Worm (Caenorhabditis elegans) whole organism, L4 larva: Measurements from ENCODE around the gene srsx-25.

Experiments used
- D1046.2 ChIP-seq: fragments of 200-800 bp; sonication (Bioruptor generic); IDR thresholded peaks from 2 replicates; pipeline ENCODE4 v1.3.6; 2022; ENCODE audit warnings: missing genetic modification characterization, missing compliant biosample characterization
- R02D3.7 ChIP-seq: fragments of 150-350 bp; sonication (generic microtip); optimal IDR thresholded peaks from 3 replicates; lab custom pipeline; 2014; ENCODE audit warnings: missing biosample characterization, missing genetic modification characterization
- Y75B8A.6 ChIP-seq: fragments of 200-800 bp; sonication (Bioruptor generic); IDR thresholded peaks from 2 replicates; pipeline ENCODE4 v1.3.6; 2022; ENCODE audit warnings: missing genetic modification reagents, missing genetic modification characterization, missing compliant biosample characterization
- aha-1 ChIP-seq: fragments of 150-350 bp; peaks from one replicate; lab custom pipeline; 2014; ENCODE audit warnings: missing biosample characterization, missing genetic modification characterization
- ama-1 ChIP-seq: fragments of 150-350 bp; optimal IDR thresholded peaks from 2 replicates; lab custom pipeline; 2014; ENCODE audit warnings: inconsistent platforms, mixed read lengths
- ceh-32 ChIP-seq: sonication (generic microtip); optimal IDR thresholded peaks from 2 replicates; lab custom pipeline; 2016; ENCODE audit warnings: mild to moderate bottlenecking, missing genetic modification characterization, missing compliant biosample characterization; ENCODE audit not compliant: poor library complexity
- ceh-44 ChIP-seq: fragments of 200-800 bp; sonication (Bioruptor generic); IDR thresholded peaks from 2 replicates; pipeline ENCODE4 v1.3.6; 2022; ENCODE audit warnings: missing genetic modification reagents, missing genetic modification characterization, missing compliant biosample characterization
- daf-8 ChIP-seq: fragments of 200-800 bp; sonication (Bioruptor generic); IDR thresholded peaks from 2 replicates; pipeline ENCODE4 v1.3.6; 2022; ENCODE audit warnings: missing genetic modification characterization, missing compliant biosample characterization
- dmd-8 ChIP-seq: fragments of 200-800 bp; sonication (Bioruptor generic); IDR thresholded peaks from 2 replicates; pipeline ENCODE4 v1.3.6; 2022; ENCODE audit warnings: missing genetic modification characterization, missing compliant biosample characterization
- dmd-9 ChIP-seq: fragments of 200-800 bp; sonication (Bioruptor generic); IDR thresholded peaks from 2 replicates; pipeline ENCODE4 v1.3.6; 2022; ENCODE audit warnings: missing genetic modification reagents, missing genetic modification characterization, missing compliant biosample characterization
- dpl-1 ChIP-seq: fragments of 150-350 bp; optimal IDR thresholded peaks from 2 replicates; lab custom pipeline; 2014; ENCODE audit warnings: missing biosample characterization, missing genetic modification reagents, missing genetic modification characterization
- egl-27 ChIP-seq: sonication (generic microtip); optimal IDR thresholded peaks from 3 replicates; lab custom pipeline; 2017; ENCODE audit warnings: missing biosample characterization, missing genetic modification reagents, missing genetic modification characterization
- hif-1 ChIP-seq, 2 experiments: sonication (generic microtip); optimal IDR thresholded peaks; 2 replicates each; lab custom pipeline; 2016 to 2017; ENCODE audit warnings: missing compliant biosample characterization in 2 of 2, missing genetic modification characterization in 2 of 2, missing genetic modification reagents in 2 of 2, missing genotype in 2 of 2, mild to moderate bottlenecking in 1 of 2
- hlh-30 ChIP-seq: sonication (generic microtip); optimal IDR thresholded peaks from 2 replicates; lab custom pipeline; 2017; ENCODE audit warnings: antibody characterized with exemption, mild to moderate bottlenecking, missing genetic modification characterization, missing compliant biosample characterization; ENCODE audit not compliant: insufficient read depth
- hmg-1.1 ChIP-seq: fragments of 200-800 bp; sonication (Bioruptor generic); IDR thresholded peaks from 2 replicates; pipeline ENCODE4 v1.3.6; 2022; ENCODE audit warnings: missing genetic modification reagents, missing genetic modification characterization, missing compliant biosample characterization
- jun-1 ChIP-seq: fragments of 150-350 bp; optimal IDR thresholded peaks from 2 replicates; lab custom pipeline; 2014; ENCODE audit warnings: missing biosample characterization, missing genetic modification reagents, missing genetic modification characterization
- lim-7 ChIP-seq: fragments of 200-800 bp; sonication (Bioruptor generic); IDR thresholded peaks from 2 replicates; pipeline ENCODE4 v1.3.6; 2022; ENCODE audit warnings: missing genetic modification characterization, missing compliant biosample characterization
- lin-13 ChIP-seq: fragments of 150-350 bp; optimal IDR thresholded peaks from 2 replicates; lab custom pipeline; 2014; ENCODE audit warnings: missing biosample characterization, missing genetic modification reagents, missing genetic modification characterization
- lin-29 ChIP-seq: fragments of 200-800 bp; sonication (Bioruptor generic); IDR thresholded peaks from 2 replicates; pipeline ENCODE4 v1.3.6; 2022; ENCODE audit warnings: missing genetic modification reagents, missing genetic modification characterization, missing compliant biosample characterization
- lin-38 ChIP-seq: fragments of 200-800 bp; sonication (Bioruptor generic); IDR thresholded peaks from 2 replicates; pipeline ENCODE4 v1.3.6; 2022; ENCODE audit warnings: missing genetic modification reagents, missing genetic modification characterization, missing compliant biosample characterization
- lin-39 ChIP-seq: fragments of 150-350 bp; optimal IDR thresholded peaks from 2 replicates; lab custom pipeline; 2014; ENCODE audit warnings: missing biosample characterization, missing genetic modification reagents, missing genetic modification characterization
- madf-9 ChIP-seq: fragments of 200-800 bp; sonication (Bioruptor generic); conservative IDR thresholded peaks from 2 replicates; pipeline ENCODE4 v1.3.6; 2022; ENCODE audit warnings: missing genetic modification reagents, missing genetic modification characterization, missing compliant biosample characterization
- mdt-29 ChIP-seq: fragments of 200-800 bp; sonication (Bioruptor generic); IDR thresholded peaks from 2 replicates; pipeline ENCODE4 v1.3.6; 2022; ENCODE audit warnings: missing genetic modification reagents, missing genetic modification characterization, missing compliant biosample characterization
- mep-1 ChIP-seq: fragments of 150-350 bp; sonication (generic microtip); optimal IDR thresholded peaks from 3 replicates; lab custom pipeline; 2014; ENCODE audit warnings: missing biosample characterization, missing genetic modification characterization
- mxl-3 ChIP-seq: fragments of 200-800 bp; sonication (Bioruptor generic); optimal IDR thresholded peaks from 2 replicates; lab custom pipeline; 2018; ENCODE audit warnings: mild to moderate bottlenecking, missing genetic modification characterization, missing compliant biosample characterization
- nhr-111 ChIP-seq: fragments of 200-800 bp; sonication (Bioruptor generic); optimal IDR thresholded peaks from 2 replicates; lab custom pipeline; 2018; ENCODE audit warnings: mild to moderate bottlenecking, missing genetic modification characterization, missing compliant biosample characterization
- nhr-48 ChIP-seq: sonication (generic microtip); optimal IDR thresholded peaks from 2 replicates; lab custom pipeline; 2016; ENCODE audit warnings: mild to moderate bottlenecking, missing genetic modification characterization, missing compliant biosample characterization
- nhr-76 ChIP-seq: fragments of 150-350 bp; optimal IDR thresholded peaks from 2 replicates; lab custom pipeline; 2014; ENCODE audit warnings: missing biosample characterization, missing genetic modification characterization
- nhr-77 ChIP-seq: fragments of 150-350 bp; optimal IDR thresholded peaks from 2 replicates; lab custom pipeline; 2014; ENCODE audit warnings: missing biosample characterization, missing genetic modification characterization
- rbr-2 ChIP-seq: sonication (generic microtip); optimal IDR thresholded peaks from 2 replicates; lab custom pipeline; 2016; ENCODE audit warnings: missing genotype, missing genetic modification characterization, missing compliant biosample characterization
- skn-1 ChIP-seq: fragments of 150-350 bp; optimal IDR thresholded peaks from 2 replicates; lab custom pipeline; 2014; ENCODE audit warnings: missing biosample characterization, missing genetic modification characterization
- tag-97 ChIP-seq: fragments of 200-800 bp; sonication (Bioruptor generic); IDR thresholded peaks from 2 replicates; pipeline ENCODE4 v1.3.6; 2022; ENCODE audit warnings: missing genetic modification characterization, missing compliant biosample characterization
- zag-1 ChIP-seq: fragments of 150-350 bp; optimal IDR thresholded peaks from 2 replicates; lab custom pipeline; 2014; ENCODE audit warnings: missing biosample characterization, missing genetic modification characterization
- zfp-2 ChIP-seq: sonication (generic microtip); optimal IDR thresholded peaks from 2 replicates; lab custom pipeline; 2016; ENCODE audit warnings: mild to moderate bottlenecking, missing genetic modification characterization, missing compliant biosample characterization

Gene srsx-25

ce11 chrIV:13377716-13378115 is 12.7 kb downstream of the srsx-25 start, which contains the start of gene mau-8 (continued):
- no peak for TF ChIP-seq zfp-2
- no peak for TF ChIP-seq nhr-77 (tag; lab: Kevin White, UChicago)

ce11 chrIV:13380506-13380905 is 15.5 kb downstream of the srsx-25 start:
- TF ChIP-seq lim-7 (GFP tag; lab: Robert Waterston, UW) (no peak), nhr-76 (tag; lab: Kevin White, UChicago) (no peak), hmg-1.1 (GFP tag; lab: Robert Waterston, UW) (no peak), egl-27 (tag; lab: Kevin White, UChicago) (no peak), nhr-111 (GFP tag; lab: Kevin White, UChicago) (no peak), mxl-3 (GFP tag; lab: Kevin White, UChicago) (no peak), jun-1 (tag; lab: Kevin White, UChicago) (no peak), ceh-32 (tag; lab: Kevin White, UChicago) (no peak), R02D3.7 (tag; lab: Kevin White, UChicago) (no peak), dpl-1 (GFP tag; lab: Kevin White, UChicago) (no peak), daf-8 (no peak), rbr-2 (tag; lab: Kevin White, UChicago) (no peak), tag-97 (no peak), mdt-29 (GFP tag; lab: Robert Waterston, UW) (no peak), ama-1 (no peak), nhr-48 (tag; lab: Kevin White, UChicago) (no peak), lin-38 (GFP tag; lab: Robert Waterston, UW) (no peak)

- TF ChIP-seq zag-1 (tag; lab: Kevin White, UChicago) (no peak), nhr-48 (tag; lab: Kevin White, UChicago) (no peak), dmd-9 (no peak), ceh-44 (GFP tag; lab: Robert Waterston, UW) (no peak), egl-27 (tag; lab: Kevin White, UChicago) (no peak), hlh-30 (tag; lab: Kevin White, UChicago) (no peak), lin-29 (GFP tag; lab: Robert Waterston, UW) (no peak), dmd-8 (GFP tag; lab: Robert Waterston, UW) (no peak), ceh-32 (tag; lab: Kevin White, UChicago) (no peak), lin-39 (tag; lab: Kevin White, UChicago) (no peak), Y75B8A.6 (GFP tag; lab: Robert Waterston, UW) (no peak)
These were observed 16.9 kb downstream of the srsx-25 start, which contains the start of gene emc-3 for ce11 chrIV:13381823-13382222. Gene emc-3, minus strand, starts transcription at chrIV:13381923.

- TF ChIP-seq D1046.2 (GFP tag; lab: Robert Waterston, UW) (no peak), nhr-48 (tag; lab: Kevin White, UChicago) (no peak), madf-9 (GFP tag; lab: Robert Waterston, UW) (no peak), mep-1 (peak; percentile 10), hif-1 (tag; optimal IDR thresholded peaks at IDR 0.05; lab: Kevin White, UChicago) (peak in 1 of 2 experiments; percentile 19), hmg-1.1 (GFP tag; lab: Robert Waterston, UW) (0 out of 2 replicates have a peak, but pooled peaks have one; percentile 40), nhr-111 (GFP tag; lab: Kevin White, UChicago) (no peak), aha-1 (tag; lab: Kevin White, UChicago) (peak; percentile 60), lin-13 (GFP tag; lab: Kevin White, UChicago) (no peak), skn-1 (tag; lab: Kevin White, UChicago) (no peak), lin-38 (GFP tag; lab: Robert Waterston, UW) (peak; percentile 32; the same call in 1 of the 2 replicates)
- TF ChIP-seq, all 104 proteins: peak for 5
These were observed 18.9 kb downstream of the srsx-25 start, which contains the start of gene rab-19 for ce11 chrIV:13383763-13384436. Gene rab-19, minus strand, starts transcription at chrIV:13384386.
